Worm (Caenorhabditis elegans): ENCODE measurements around the gene Y73F8A.10.

DNA sequence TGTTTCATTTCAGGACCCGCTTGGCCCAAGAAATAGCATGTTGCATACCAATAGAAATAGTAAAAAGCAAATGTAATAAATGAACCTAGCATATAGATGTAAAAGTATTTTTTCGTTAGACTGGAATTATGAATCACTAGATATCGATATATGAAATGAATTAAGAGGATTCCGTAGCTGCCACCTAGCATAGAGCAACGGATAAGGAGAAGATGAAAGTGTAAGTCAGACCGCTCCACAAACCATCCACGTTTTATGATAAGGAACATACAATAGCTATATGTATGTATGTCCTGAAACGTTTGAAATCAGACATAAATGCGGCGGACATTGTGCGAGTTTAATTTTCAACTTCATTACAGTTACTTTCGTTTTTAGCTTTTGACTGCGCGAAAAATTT is 43.1 kb upstream of the Y73F8A.10 start:
- TF ChIP-seq elt-1 (tag; optimal IDR thresholded peaks at IDR 0.05; ENCODE audit: borderline replicate concordance, insufficient read depth) (no peak), nhr-12 (tag; optimal IDR thresholded peaks at IDR 0.05) (no peak)
